Fruit fly (Drosophila melanogaster) whole organism, embryonic: ENCODE results near the gene CG13124.
A peak's percentile ranks its signal among the peaks of the same experiment; 100 is the strongest.

ENCODE experiments used
- Antp ChIP-seq: fragments of 200-800 bp; sonication (Bioruptor generic); optimal IDR thresholded peaks from 3 replicates; lab custom pipeline; 2016; ENCODE audit warnings: missing biosample characterization, missing genetic modification characterization
- Bdp1 ChIP-seq: fragments of 200-800 bp; sonication (Bioruptor generic); optimal IDR thresholded peaks from 3 replicates; lab custom pipeline; 2016; ENCODE audit warnings: missing biosample characterization, missing genetic modification characterization
- BtbVII ChIP-seq: fragments of 200-800 bp; sonication (Bioruptor generic); optimal IDR thresholded peaks from 3 replicates; lab custom pipeline; 2017; ENCODE audit warnings: missing biosample characterization, mild to moderate bottlenecking, missing genetic modification characterization
- CG10267 ChIP-seq: fragments of 200-800 bp; sonication (Bioruptor generic); optimal IDR thresholded peaks from 2 replicates; lab custom pipeline; 2018; ENCODE audit warnings: missing biosample characterization, mild to moderate bottlenecking, missing genetic modification characterization, moderate library complexity
- CG10274 ChIP-seq: fragments of 200-800 bp; sonication (Bioruptor generic); optimal IDR thresholded peaks from 3 replicates; lab custom pipeline; 2017; ENCODE audit warnings: missing biosample characterization, mild to moderate bottlenecking, missing genetic modification characterization
- CG15269 ChIP-seq: fragments of 200-800 bp; sonication (Bioruptor generic); optimal IDR thresholded peaks from 2 replicates; lab custom pipeline; 2018; ENCODE audit warnings: missing biosample characterization, mild to moderate bottlenecking, missing genetic modification characterization, moderate library complexity
- CG15696 ChIP-seq: fragments of 200-800 bp; sonication (Bioruptor generic); optimal IDR thresholded peaks from 2 replicates; lab custom pipeline; 2019; ENCODE audit warnings: missing biosample characterization, mild to moderate bottlenecking, missing genetic modification characterization, moderate library complexity
- CG1602 ChIP-seq: fragments of 200-800 bp; sonication (Bioruptor generic); optimal IDR thresholded peaks from 3 replicates; lab custom pipeline; 2016; ENCODE audit warnings: missing biosample characterization, missing genetic modification characterization
- CG1603 ChIP-seq: fragments of 200-800 bp; sonication (Bioruptor generic); optimal IDR thresholded peaks from 2 replicates; lab custom pipeline; 2019; ENCODE audit warnings: missing biosample characterization, mild to moderate bottlenecking, missing genetic modification characterization, moderate library complexity
- CG17328 ChIP-seq: fragments of 200-800 bp; sonication (Bioruptor generic); IDR thresholded peaks from 2 replicates; pipeline ENCODE4 v1.3.6; 2022; ENCODE audit warnings: missing biosample characterization, missing genetic modification characterization
- CG17912 ChIP-seq: fragments of 200-800 bp; sonication (Bioruptor generic); optimal IDR thresholded peaks from 2 replicates; lab custom pipeline; 2018; ENCODE audit warnings: missing biosample characterization, mild to moderate bottlenecking, missing genetic modification characterization
- CG18619 ChIP-seq: fragments of 200-800 bp; sonication (Bioruptor generic); optimal IDR thresholded peaks from 3 replicates; lab custom pipeline; 2017; ENCODE audit warnings: missing biosample characterization, mild to moderate bottlenecking, missing genetic modification characterization
- CG2678 ChIP-seq: fragments of 200-800 bp; sonication (Bioruptor generic); optimal IDR thresholded peaks from 3 replicates; lab custom pipeline; 2019; ENCODE audit warnings: missing biosample characterization, mild to moderate bottlenecking, missing genetic modification characterization, moderate library complexity
- CG3163 ChIP-seq: fragments of 200-800 bp; sonication (Bioruptor generic); optimal IDR thresholded peaks from 3 replicates; lab custom pipeline; 2016; ENCODE audit warnings: missing biosample characterization, missing genetic modification characterization
- CG3281 ChIP-seq: fragments of 200-800 bp; sonication (Bioruptor generic); optimal IDR thresholded peaks from 3 replicates; lab custom pipeline; 2017; ENCODE audit warnings: missing biosample characterization, mild to moderate bottlenecking, missing genetic modification characterization
- CG42726 ChIP-seq: fragments of 200-800 bp; sonication (Bioruptor generic); IDR thresholded peaks from 2 replicates; pipeline ENCODE4 v1.3.6; 2022; ENCODE audit warnings: missing biosample characterization, missing genetic modification characterization; ENCODE audit not compliant: partially characterized antibody
- CG4404 ChIP-seq: fragments of 200-800 bp; sonication (Bioruptor generic); IDR thresholded peaks from 2 replicates; pipeline ENCODE4 v1.3.6; 2022; ENCODE audit warnings: missing biosample characterization, missing genetic modification characterization
- CG4424 ChIP-seq: fragments of 200-800 bp; sonication (Bioruptor generic); optimal IDR thresholded peaks from 3 replicates; lab custom pipeline; 2016; ENCODE audit warnings: missing biosample characterization, missing genetic modification characterization
- CG4730 ChIP-seq: fragments of 200-800 bp; sonication (Bioruptor generic); IDR thresholded peaks from 2 replicates; pipeline ENCODE4 v1.3.6; 2022; ENCODE audit warnings: missing biosample characterization, missing genetic modification characterization
- CG5953 ChIP-seq: fragments of 200-800 bp; sonication (Bioruptor generic); IDR thresholded peaks from 2 replicates; pipeline ENCODE4 v1.3.6; 2022; ENCODE audit warnings: missing biosample characterization, missing genetic modification characterization
- CG6272 ChIP-seq: fragments of 200-800 bp; sonication (Bioruptor generic); IDR thresholded peaks from 2 replicates; pipeline ENCODE4 v1.3.6; 2022; ENCODE audit warnings: missing biosample characterization, missing genetic modification characterization
- CG7839 ChIP-seq: fragments of 200-800 bp; sonication (Bioruptor generic); optimal IDR thresholded peaks from 3 replicates; lab custom pipeline; 2018; ENCODE audit warnings: missing biosample characterization, mild to moderate bottlenecking, missing genetic modification characterization, moderate library complexity
- CG8388 ChIP-seq: fragments of 200-800 bp; sonication (Bioruptor generic); optimal IDR thresholded peaks from 2 replicates; lab custom pipeline; 2019; ENCODE audit warnings: missing biosample characterization, mild to moderate bottlenecking, missing genetic modification characterization, moderate library complexity
- CG9817 ChIP-seq: fragments of 200-800 bp; sonication (Bioruptor generic); optimal IDR thresholded peaks from 2 replicates; lab custom pipeline; 2018; ENCODE audit warnings: missing biosample characterization, mild to moderate bottlenecking, missing genetic modification characterization, moderate library complexity
- Eip74EF ChIP-seq, 2 experiments: fragments of 200-800 bp in 1 of 2; fragments of >200 bp in 1 of 2; sonication (Bioruptor generic) in 1 of 2; optimal IDR thresholded peaks; 2 replicates each; lab custom pipeline; 2017 to 2019; ENCODE audit warnings: missing biosample characterization in 2 of 2, missing genetic modification characterization in 2 of 2, mild to moderate bottlenecking in 1 of 2, moderate library complexity in 1 of 2
- HLHmδ ChIP-seq: fragments of 200-800 bp; sonication (Bioruptor generic); optimal IDR thresholded peaks from 2 replicates; lab custom pipeline; 2018; ENCODE audit warnings: missing biosample characterization, mild to moderate bottlenecking, missing genetic modification characterization, moderate library complexity
- MBD-R2 ChIP-seq: fragments of 200-800 bp; sonication (Bioruptor generic); IDR thresholded peaks from 2 replicates; pipeline ENCODE4 v1.3.6; 2022; ENCODE audit warnings: missing biosample characterization, missing genetic modification characterization
- Nf-YA ChIP-seq: fragments of 200-800 bp; sonication (Bioruptor generic); IDR thresholded peaks from 2 replicates; pipeline ENCODE4 v1.3.6; 2022; ENCODE audit warnings: missing biosample characterization, missing genetic modification characterization
- Oli ChIP-seq: fragments of 200-800 bp; sonication (Bioruptor generic); optimal IDR thresholded peaks from 2 replicates; lab custom pipeline; 2018; ENCODE audit warnings: missing biosample characterization, mild to moderate bottlenecking, missing genetic modification characterization, moderate library complexity
- Scr ChIP-seq: fragments of 200-800 bp; sonication (Bioruptor generic); IDR thresholded peaks from 2 replicates; pipeline ENCODE4 v1.3.6; 2022; ENCODE audit warnings: missing biosample characterization, missing genetic modification characterization; ENCODE audit not compliant: partially characterized antibody
- Vsx1 ChIP-seq: fragments of 200-800 bp; sonication (Bioruptor generic); optimal IDR thresholded peaks from 2 replicates; lab custom pipeline; 2017; ENCODE audit warnings: missing biosample characterization, mild to moderate bottlenecking, missing genetic modification characterization, missing genetic modification reagents
- ap ChIP-seq: fragments of 200-800 bp; sonication (Bioruptor generic); IDR thresholded peaks from 2 replicates; pipeline ENCODE4 v1.3.6; 2022; ENCODE audit warnings: missing biosample characterization, missing genetic modification characterization
- caup ChIP-seq: fragments of 200-800 bp; sonication (Bioruptor generic); optimal IDR thresholded peaks from 3 replicates; lab custom pipeline; 2017; ENCODE audit warnings: missing biosample characterization, mild to moderate bottlenecking, missing genetic modification characterization, moderate library complexity; ENCODE audit not compliant: severe bottlenecking
- chm ChIP-seq: fragments of 200-800 bp; sonication (Bioruptor generic); IDR thresholded peaks from 2 replicates; pipeline ENCODE4 v1.3.6; 2022; ENCODE audit warnings: missing biosample characterization, missing genetic modification characterization
- disco-r ChIP-seq: fragments of 200-800 bp; sonication (Bioruptor generic); optimal IDR thresholded peaks from 2 replicates; lab custom pipeline; 2016; ENCODE audit warnings: missing biosample characterization, missing genetic modification characterization
- gcm ChIP-seq: fragments of 200-800 bp; sonication (Bioruptor generic); optimal IDR thresholded peaks from 2 replicates; lab custom pipeline; 2019; ENCODE audit warnings: missing biosample characterization, mild to moderate bottlenecking, missing genetic modification characterization, moderate library complexity
- gsb ChIP-seq: fragments of 200-800 bp; sonication (Bioruptor generic); IDR thresholded peaks from 2 replicates; pipeline ENCODE4 v1.3.6; 2022; ENCODE audit warnings: missing biosample characterization, missing genetic modification characterization
- gt ChIP-seq: fragments of 200-800 bp; sonication (Bioruptor generic); IDR thresholded peaks from 2 replicates; pipeline ENCODE4 v1.3.6; 2022; ENCODE audit warnings: missing biosample characterization, missing genetic modification characterization
- h ChIP-seq: fragments of >200 bp; optimal IDR thresholded peaks from 2 replicates; lab custom pipeline; 2017
- kni ChIP-seq: fragments of 200-800 bp; sonication (Bioruptor generic); optimal IDR thresholded peaks from 3 replicates; lab custom pipeline; 2017; ENCODE audit warnings: mild to moderate bottlenecking, missing biosample characterization, missing genetic modification reagents, missing genetic modification characterization
- lmd ChIP-seq: fragments of 200-800 bp; sonication (Bioruptor generic); IDR thresholded peaks from 2 replicates; pipeline ENCODE4 v1.3.6; 2022; ENCODE audit warnings: missing biosample characterization, missing genetic modification characterization
- nmo ChIP-seq: fragments of 200-800 bp; sonication (Bioruptor generic); optimal IDR thresholded peaks from 2 replicates; lab custom pipeline; 2018; ENCODE audit warnings: missing biosample characterization, mild to moderate bottlenecking, missing genetic modification characterization, moderate library complexity
- odd ChIP-seq: fragments of 200-800 bp; sonication (Bioruptor generic); optimal IDR thresholded peaks from 2 replicates; lab custom pipeline; 2017; ENCODE audit warnings: missing biosample characterization, mild to moderate bottlenecking, missing genetic modification characterization
- pum ChIP-seq: fragments of 200-800 bp; sonication (Bioruptor generic); optimal IDR thresholded peaks from 2 replicates; lab custom pipeline; 2016; ENCODE audit warnings: missing biosample characterization, missing genetic modification characterization
- rib ChIP-seq: fragments of 200-800 bp; sonication (Bioruptor generic); IDR thresholded peaks from 2 replicates; pipeline ENCODE4 v1.3.6; 2022; ENCODE audit warnings: missing biosample characterization, missing genetic modification characterization
- row ChIP-seq: fragments of 200-800 bp; sonication (Bioruptor generic); IDR thresholded peaks from 3 replicates; pipeline ENCODE4 v1.3.6; 2022; ENCODE audit warnings: missing biosample characterization, missing genetic modification characterization
- sens ChIP-seq: fragments of 200-800 bp; sonication (Bioruptor generic); peaks from one replicate; lab custom pipeline; 2016; ENCODE audit warnings: missing biosample characterization, missing genetic modification characterization
- slp2 ChIP-seq: fragments of 200-800 bp; sonication (Bioruptor generic); optimal IDR thresholded peaks from 2 replicates; lab custom pipeline; 2016; ENCODE audit warnings: missing biosample characterization, missing genetic modification characterization
- sqz ChIP-seq: fragments of 200-800 bp; sonication (Bioruptor generic); optimal IDR thresholded peaks from 3 replicates; lab custom pipeline; 2018; ENCODE audit warnings: missing biosample characterization, mild to moderate bottlenecking, missing genetic modification characterization
- tap ChIP-seq: fragments of 200-800 bp; optimal IDR thresholded peaks from 3 replicates; lab custom pipeline; 2019; ENCODE audit warnings: missing biosample characterization, mild to moderate bottlenecking, missing genetic modification characterization, moderate library complexity
- unpg ChIP-seq: fragments of 200-800 bp; sonication (Bioruptor generic); optimal IDR thresholded peaks from 3 replicates; lab custom pipeline; 2018; ENCODE audit warnings: missing biosample characterization, mild to moderate bottlenecking, missing genetic modification characterization, moderate library complexity

Gene CG13124

DNA sequence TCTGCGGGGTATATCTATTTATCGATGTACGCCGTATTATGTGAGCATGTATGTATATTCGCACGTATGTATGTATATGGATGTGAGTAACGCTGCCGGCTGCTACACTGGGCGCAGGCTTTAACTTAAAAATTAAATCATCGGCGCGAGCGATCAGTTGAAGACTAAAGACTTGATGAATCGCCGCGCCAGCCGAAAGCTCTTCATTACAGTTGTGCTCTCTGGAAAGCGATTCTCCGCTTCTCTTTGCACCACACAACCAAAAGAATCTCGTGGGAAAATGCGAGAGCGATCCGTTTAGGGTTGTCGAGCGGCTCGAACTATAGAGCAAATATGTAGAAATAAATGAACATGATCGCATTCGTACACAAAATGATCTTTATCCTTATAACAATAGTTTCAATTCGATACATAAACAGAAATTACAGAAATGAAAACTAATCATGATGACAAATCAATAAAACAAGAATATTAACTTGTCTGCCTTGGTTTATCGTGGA, at the start of gene CG13124:
Gene CG13124 (minus strand): TSS at position 166 of the 500 bp plus-strand sequence.
- TF ChIP-seq CG3281 (GFP tag; lab: Kevin White, UChicago): peak; percentile 13
- TF ChIP-seq sens (GFP tag; lab: Kevin White, UChicago): peak; percentile 84
- TF ChIP-seq unpg (GFP tag; lab: Kevin White, UChicago): peak; percentile 32
- TF ChIP-seq Oli: no peak
- TF ChIP-seq CG17912 (GFP tag; lab: Kevin White, UChicago): no peak
- no peak for TF ChIP-seq Antp
- no peak for TF ChIP-seq CG6272
- no peak for TF ChIP-seq CG9817 (tag; lab: Kevin White, UChicago)
- no peak for TF ChIP-seq CG1602
- TF ChIP-seq CG18619: no peak
- TF ChIP-seq kni (GFP tag; lab: Kevin White, UChicago): no peak
- no peak for TF ChIP-seq h (lab: Kevin White, UChicago)
- no peak for TF ChIP-seq gt (GFP tag; lab: Robert Waterston, UW)
- no peak for TF ChIP-seq disco-r
- TF ChIP-seq ap (GFP tag; lab: Robert Waterston, UW): 0 out of 2 replicates have a peak, but pooled peaks have one; percentile 22
- TF ChIP-seq rib (GFP tag; lab: Robert Waterston, UW): peak; percentile 56; the same call in 1 of the 2 replicates
- TF ChIP-seq CG3163 (GFP tag; lab: Kevin White, UChicago): peak; percentile 86
- TF ChIP-seq CG15696 (tag; lab: Kevin White, UChicago): no peak
- no peak for TF ChIP-seq caup (GFP tag; lab: Kevin White, UChicago)
- TF ChIP-seq CG15269 (tag; lab: Kevin White, UChicago): peak; percentile 44
- no peak for TF ChIP-seq CG4404 (GFP tag; lab: Robert Waterston, UW)
- TF ChIP-seq CG17328 (GFP tag; lab: Robert Waterston, UW): peak; percentile 38; the same call in 1 of the 2 replicates
- TF ChIP-seq CG7839: peak; percentile 24
- TF ChIP-seq CG4730 (GFP tag; lab: Robert Waterston, UW): no peak
- TF ChIP-seq gcm: no peak
- no peak for TF ChIP-seq CG5953 (GFP tag; lab: Robert Waterston, UW)
- TF ChIP-seq BtbVII (GFP tag; lab: Kevin White, UChicago): peak; percentile 60
- no peak for TF ChIP-seq HLHmδ
- peak; percentile 57; the same call in 1 of the 2 replicates for TF ChIP-seq chm (GFP tag; lab: Robert Waterston, UW)
- no peak for TF ChIP-seq CG10274 (GFP tag; lab: Kevin White, UChicago)
- no peak for TF ChIP-seq odd (GFP tag; lab: Kevin White, UChicago)
- TF ChIP-seq nmo (GFP tag; lab: Kevin White, UChicago): no peak
- no peak for TF ChIP-seq tap (tag; lab: Kevin White, UChicago)
- no peak for TF ChIP-seq CG42726 (GFP tag; lab: Robert Waterston, UW)
- no peak for TF ChIP-seq Nf-YA
- TF ChIP-seq row (GFP tag; lab: Robert Waterston, UW): peak; percentile 70
- no peak for TF ChIP-seq sqz (GFP tag; lab: Kevin White, UChicago)
- no peak for TF ChIP-seq CG4424
- no peak for TF ChIP-seq Bdp1 (GFP tag; lab: Kevin White, UChicago)
- no peak for TF ChIP-seq pum
- no peak for TF ChIP-seq CG8388 (GFP tag; lab: Kevin White, UChicago)
- TF ChIP-seq MBD-R2 (GFP tag; lab: Robert Waterston, UW): no peak
- peak; percentile 7; the same call in 1 of the 2 replicates for TF ChIP-seq gsb (GFP tag; lab: Robert Waterston, UW)
- TF ChIP-seq Vsx1 (GFP tag; lab: Kevin White, UChicago): no peak
- TF ChIP-seq Eip74EF (GFP tag; optimal IDR thresholded peaks at IDR 0.05; lab: Kevin White, UChicago): no peak
- no peak for TF ChIP-seq CG1603 (tag; lab: Kevin White, UChicago)
- TF ChIP-seq lmd (GFP tag; lab: Robert Waterston, UW): no peak; the same call in 1 of the 2 replicates
- TF ChIP-seq Scr (GFP tag; lab: Robert Waterston, UW): no peak
- peak; percentile 0 for TF ChIP-seq CG10267 (tag; lab: Kevin White, UChicago)
- TF ChIP-seq CG2678: peak; percentile 43
- no peak for TF ChIP-seq slp2 (GFP tag; lab: Kevin White, UChicago)
